Worm (Caenorhabditis elegans): Measurements from ENCODE around the gene H12C20.7.

The H12C20.7 gene

DNA sequence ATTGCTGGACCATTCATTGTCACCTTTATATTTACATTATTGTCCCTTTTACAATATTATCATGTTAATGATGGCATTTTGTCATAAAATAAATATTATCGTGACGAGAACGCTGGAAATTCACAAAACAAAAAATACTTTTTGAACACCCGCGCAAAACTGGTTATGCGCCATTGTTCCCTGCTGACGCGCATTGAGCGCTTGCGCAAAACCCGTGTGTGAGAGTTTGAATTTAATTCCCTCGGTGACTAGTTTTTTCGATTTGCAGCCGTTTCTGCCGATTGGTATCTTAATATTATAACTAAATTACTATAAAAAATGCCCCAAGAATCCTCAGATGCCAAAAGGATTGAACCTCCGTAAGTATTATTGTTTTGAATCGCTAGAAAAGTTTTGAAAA, 51.3 kb downstream of the H12C20.7 start, which contains the start of gene pafo-1 (continued):
- TF ChIP-seq crh-2 (tag; optimal IDR thresholded peaks at IDR 0.05) (peak; percentile 74), nhr-129 (tag; optimal IDR thresholded peaks at IDR 0.05) (peak; percentile 72)

Measured in whole organism, L2 larva.